Worm (Caenorhabditis elegans) whole organism, young adult: ENCODE data around the gene str-261.

Experiments used
- B0261.1 ChIP-seq: sonication (generic microtip); optimal IDR thresholded peaks from 2 replicates; lab custom pipeline; 2016; ENCODE audit warnings: mild to moderate bottlenecking, missing genetic modification characterization, moderate library complexity, missing compliant biosample characterization
- B0336.3 ChIP-seq: fragments of 200-800 bp; sonication (Bioruptor generic); IDR thresholded peaks from 2 replicates; pipeline ENCODE4 v1.3.6; 2022; ENCODE audit warnings: missing genetic modification characterization, missing compliant biosample characterization
- D2030.7 ChIP-seq: fragments of 200-800 bp; sonication (Bioruptor generic); IDR thresholded peaks from 2 replicates; pipeline ENCODE4 v1.3.6; 2022; ENCODE audit warnings: missing genetic modification reagents, missing genetic modification characterization, missing compliant biosample characterization
- F23B12.7 ChIP-seq: sonication (generic microtip); optimal IDR thresholded peaks from 2 replicates; lab custom pipeline; 2017; ENCODE audit warnings: missing genetic modification characterization, mild to moderate bottlenecking, missing compliant biosample characterization, antibody characterized with exemption, moderate library complexity; ENCODE audit not compliant: insufficient read depth
- F37B4.10 ChIP-seq: fragments of 200-800 bp; sonication (Bioruptor generic); IDR thresholded peaks from 2 replicates; pipeline ENCODE4 v1.3.6; 2022; ENCODE audit warnings: missing genetic modification characterization, missing compliant biosample characterization
- F39B2.1 ChIP-seq: fragments of 200-800 bp; sonication (Bioruptor generic); IDR thresholded peaks from 2 replicates; pipeline ENCODE4 v1.3.6; 2022; ENCODE audit warnings: missing genetic modification reagents, missing genetic modification characterization, missing compliant biosample characterization
- F49E8.2 ChIP-seq: sonication (generic microtip); optimal IDR thresholded peaks from 3 replicates; lab custom pipeline; 2017; ENCODE audit warnings: missing genetic modification characterization, mild to moderate bottlenecking, missing compliant biosample characterization, antibody characterized with exemption, moderate library complexity; ENCODE audit not compliant: insufficient read depth
- F52B5.7 ChIP-seq: sonication (generic microtip); optimal IDR thresholded peaks from 2 replicates; lab custom pipeline; 2016; ENCODE audit warnings: mild to moderate bottlenecking, missing genetic modification characterization, missing compliant biosample characterization
- F57C9.4 ChIP-seq: sonication (generic microtip); optimal IDR thresholded peaks from 2 replicates; lab custom pipeline; 2017; ENCODE audit warnings: mild to moderate bottlenecking, missing genetic modification characterization, missing compliant biosample characterization
- K11D2.4 ChIP-seq: fragments of 200-800 bp; sonication (Bioruptor generic); IDR thresholded peaks from 2 replicates; pipeline ENCODE4 v1.3.6; 2022; ENCODE audit warnings: missing genetic modification reagents, missing genetic modification characterization, missing compliant biosample characterization
- K12H6.12 ChIP-seq: fragments of 200-800 bp; sonication (Bioruptor generic); optimal IDR thresholded peaks from 2 replicates; lab custom pipeline; 2018; ENCODE audit warnings: mild to moderate bottlenecking, missing genetic modification characterization, missing compliant biosample characterization
- T26A5.8 ChIP-seq: sonication (generic microtip); optimal IDR thresholded peaks from 2 replicates; lab custom pipeline; 2016; ENCODE audit warnings: missing genetic modification characterization, missing compliant biosample characterization
- Y53G8AR.9 ChIP-seq: fragments of 200-800 bp; sonication (Bioruptor generic); conservative IDR thresholded peaks from 2 replicates; pipeline ENCODE4 v1.3.6; 2022; ENCODE audit warnings: missing genetic modification reagents, missing genetic modification characterization, missing compliant biosample characterization
- Y56A3A.18 ChIP-seq: fragments of 200-800 bp; sonication (Bioruptor generic); IDR thresholded peaks from 2 replicates; pipeline ENCODE4 v1.3.6; 2022; ENCODE audit warnings: missing genetic modification reagents, missing genetic modification characterization, missing compliant biosample characterization
- Y79H2A.3 ChIP-seq: fragments of 200-800 bp; sonication (Bioruptor generic); conservative IDR thresholded peaks from 2 replicates; pipeline ENCODE4 v1.3.6; 2022; ENCODE audit warnings: missing genetic modification reagents, missing genetic modification characterization, missing compliant biosample characterization
- Y95B8A.8 ChIP-seq: fragments of 200-800 bp; sonication (Bioruptor generic); IDR thresholded peaks from 2 replicates; pipeline ENCODE4 v1.3.6; 2022; ENCODE audit warnings: missing genetic modification reagents, missing genetic modification characterization, missing compliant biosample characterization
- aptf-2 ChIP-seq: fragments of 200-800 bp; sonication (Bioruptor generic); conservative IDR thresholded peaks from 2 replicates; pipeline ENCODE4 v1.3.6; 2022; ENCODE audit warnings: missing genetic modification reagents, missing genetic modification characterization, missing compliant biosample characterization
- aptf-3 ChIP-seq: fragments of 200-800 bp; sonication (Bioruptor generic); IDR thresholded peaks from 2 replicates; pipeline ENCODE4 v1.3.6; 2022; ENCODE audit warnings: missing genetic modification characterization, missing compliant biosample characterization
- attf-6 ChIP-seq: fragments of 200-800 bp; sonication (Bioruptor generic); IDR thresholded peaks from 2 replicates; pipeline ENCODE4 v1.3.6; 2022; ENCODE audit warnings: missing genetic modification reagents, missing genetic modification characterization, missing compliant biosample characterization
- bed-1 ChIP-seq: fragments of 200-800 bp; sonication (Bioruptor generic); IDR thresholded peaks from 2 replicates; pipeline ENCODE4 v1.3.6; 2022; ENCODE audit warnings: missing genetic modification reagents, missing genetic modification characterization, missing compliant biosample characterization
- cebp-1 ChIP-seq, 2 experiments: fragments of 200-800 bp in 1 of 2; sonication (Bioruptor generic) in 1 of 2; sonication (generic microtip) in 1 of 2; IDR thresholded peaks in 1 of 2; optimal IDR thresholded peaks in 1 of 2; 2 replicates each; pipeline versions ENCODE4 v1.3.6 to Lab custom; 2017 to 2022; ENCODE audit warnings: missing compliant biosample characterization in 2 of 2, missing genetic modification characterization in 2 of 2, mild to moderate bottlenecking in 1 of 2, missing genetic modification reagents in 1 of 2, moderate library complexity in 1 of 2
- cebp-2 ChIP-seq: fragments of 200-800 bp; sonication (Bioruptor generic); IDR thresholded peaks from 2 replicates; pipeline ENCODE4 v1.3.6; 2022; ENCODE audit warnings: missing genetic modification characterization, missing compliant biosample characterization
- ceh-27 ChIP-seq: fragments of 200-800 bp; sonication (Bioruptor generic); optimal IDR thresholded peaks from 2 replicates; lab custom pipeline; 2018; ENCODE audit warnings: mild to moderate bottlenecking, missing genetic modification characterization, moderate library complexity, missing compliant biosample characterization
- ceh-58 ChIP-seq: fragments of 200-800 bp; sonication (Bioruptor generic); IDR thresholded peaks from 2 replicates; pipeline ENCODE4 v1.3.6; 2022; ENCODE audit warnings: missing genetic modification characterization, missing compliant biosample characterization
- dpff-1 ChIP-seq: sonication (generic microtip); optimal IDR thresholded peaks from 2 replicates; lab custom pipeline; 2017; ENCODE audit warnings: mild to moderate bottlenecking, missing genetic modification characterization, missing compliant biosample characterization
- dpl-1 ChIP-seq: fragments of 150-350 bp; optimal IDR thresholded peaks from 2 replicates; lab custom pipeline; 2014; ENCODE audit warnings: missing biosample characterization, missing genetic modification reagents, missing genetic modification characterization
- efl-1 ChIP-seq: fragments of 150-350 bp; optimal IDR thresholded peaks from 2 replicates; lab custom pipeline; 2014; ENCODE audit warnings: missing biosample characterization, missing genetic modification reagents, missing genetic modification characterization
- fkh-3 ChIP-seq: sonication (generic microtip); optimal IDR thresholded peaks from 2 replicates; lab custom pipeline; 2016; ENCODE audit warnings: mild to moderate bottlenecking, missing genetic modification characterization, missing compliant biosample characterization
- hmg-20 ChIP-seq: fragments of 200-800 bp; sonication (Bioruptor generic); IDR thresholded peaks from 2 replicates; pipeline ENCODE4 v1.3.6; 2022; ENCODE audit warnings: missing genetic modification reagents, missing genetic modification characterization, missing compliant biosample characterization
- lag-1 ChIP-seq: fragments of 200-800 bp; sonication (Bioruptor generic); IDR thresholded peaks from 2 replicates; pipeline ENCODE4 v1.3.6; 2022; ENCODE audit warnings: missing genetic modification reagents, missing genetic modification characterization, missing compliant biosample characterization
- lin-26 ChIP-seq: fragments of 200-800 bp; sonication (Bioruptor generic); IDR thresholded peaks from 2 replicates; pipeline ENCODE4 v1.3.6; 2022; ENCODE audit warnings: missing genetic modification reagents, missing genetic modification characterization, missing compliant biosample characterization
- lin-35 ChIP-seq, 3 experiments: fragments of 150-350 bp in 2 of 3; sonication (generic microtip) in 1 of 3; optimal IDR thresholded peaks; 2 replicates each; lab custom pipeline; 2014 to 2018; ENCODE audit warnings: missing biosample characterization in 3 of 3, missing genetic modification characterization in 3 of 3, missing genetic modification reagents in 3 of 3
- lin-54 ChIP-seq: fragments of 200-800 bp; sonication (Bioruptor generic); optimal IDR thresholded peaks from 2 replicates; lab custom pipeline; 2018; ENCODE audit warnings: mild to moderate bottlenecking, missing genetic modification characterization, missing compliant biosample characterization
- lsy-27 ChIP-seq: sonication (generic microtip); optimal IDR thresholded peaks from 2 replicates; lab custom pipeline; 2017; ENCODE audit warnings: missing genetic modification characterization, mild to moderate bottlenecking, missing compliant biosample characterization, antibody characterized with exemption, missing genotype, borderline replicate concordance; ENCODE audit not compliant: insufficient read depth
- madf-10 ChIP-seq: sonication (generic microtip); optimal IDR thresholded peaks from 2 replicates; lab custom pipeline; 2016; ENCODE audit warnings: mild to moderate bottlenecking, missing genetic modification characterization, missing compliant biosample characterization
- madf-6 ChIP-seq: fragments of 200-800 bp; sonication (Bioruptor generic); IDR thresholded peaks from 2 replicates; pipeline ENCODE4 v1.3.6; 2022; ENCODE audit warnings: missing genetic modification reagents, missing genetic modification characterization, missing compliant biosample characterization
- madf-8 ChIP-seq: fragments of 200-800 bp; sonication (Bioruptor generic); conservative IDR thresholded peaks from 2 replicates; pipeline ENCODE4 v1.3.6; 2022; ENCODE audit warnings: missing genetic modification reagents, missing genetic modification characterization, missing compliant biosample characterization
- mel-28 ChIP-seq: sonication (generic microtip); optimal IDR thresholded peaks from 2 replicates; lab custom pipeline; 2016; ENCODE audit warnings: borderline replicate concordance, mild to moderate bottlenecking, missing genetic modification characterization, missing compliant biosample characterization
- mes-4 ChIP-seq: sonication (generic microtip); optimal IDR thresholded peaks from 2 replicates; lab custom pipeline; 2016; ENCODE audit warnings: missing genotype, missing genetic modification characterization, missing compliant biosample characterization
- nfya-2 ChIP-seq: fragments of 200-800 bp; sonication (Bioruptor generic); IDR thresholded peaks from 2 replicates; pipeline ENCODE4 v1.3.6; 2022; ENCODE audit warnings: missing genetic modification reagents, missing genetic modification characterization, missing compliant biosample characterization
- nfyb-1 ChIP-seq: fragments of 200-800 bp; sonication (Bioruptor generic); IDR thresholded peaks from 2 replicates; pipeline ENCODE4 v1.3.6; 2022; ENCODE audit warnings: missing genetic modification reagents, missing genetic modification characterization, missing compliant biosample characterization
- snpc-4 ChIP-seq, 5 experiments: fragments of 150-350 bp in 1 of 5; sonication (generic microtip) in 4 of 5; optimal IDR thresholded peaks; 2 replicates each; lab custom pipeline; 2014 to 2018; ENCODE audit warnings: missing genetic modification characterization in 5 of 5, missing biosample characterization in 3 of 5, antibody characterized with exemption in 2 of 5, mild to moderate bottlenecking in 2 of 5, missing compliant biosample characterization in 2 of 5, missing genotype in 2 of 5, moderate library complexity in 2 of 5, missing genetic modification reagents in 1 of 5
- somi-1 ChIP-seq: fragments of 200-800 bp; sonication (Bioruptor generic); optimal IDR thresholded peaks from 2 replicates; lab custom pipeline; 2018; ENCODE audit warnings: mild to moderate bottlenecking, missing genetic modification characterization, missing compliant biosample characterization
- unc-130 ChIP-seq: sonication (generic microtip); optimal IDR thresholded peaks from 2 replicates; lab custom pipeline; 2016; ENCODE audit warnings: missing genetic modification reagents, missing genetic modification characterization, missing compliant biosample characterization
- xnd-1 ChIP-seq: sonication (generic microtip); optimal IDR thresholded peaks from 2 replicates; lab custom pipeline; 2016; ENCODE audit warnings: missing genotype, missing genetic modification reagents, missing genetic modification characterization, missing compliant biosample characterization
- ztf-25 ChIP-seq: fragments of 200-800 bp; sonication (Bioruptor generic); IDR thresholded peaks from 2 replicates; pipeline ENCODE4 v1.3.6; 2022; ENCODE audit warnings: missing genetic modification reagents, missing genetic modification characterization, missing compliant biosample characterization

The str-261 gene

ce11 chrIII:11090870-11091386, 16.6 kb downstream of the str-261 start:
- TF ChIP-seq B0261.1 (no peak), aptf-2 (GFP tag; lab: Robert Waterston, UW) (peak; percentile 55; the same call in 1 of the 2 replicates), madf-8 (GFP tag; lab: Robert Waterston, UW) (peak; percentile 37), ceh-27 (GFP tag; lab: Kevin White, UChicago) (no peak), mel-28 (tag; lab: Kevin White, UChicago) (no peak), somi-1 (GFP tag; lab: Kevin White, UChicago) (no peak), F39B2.1 (GFP tag; lab: Robert Waterston, UW) (no peak), lin-26 (peak; percentile 85), D2030.7 (GFP tag; lab: Robert Waterston, UW) (peak; percentile 95), T26A5.8 (peak; percentile 77), mes-4 (peak; percentile 73), xnd-1 (peak; percentile 55), attf-6 (GFP tag; lab: Robert Waterston, UW) (peak; percentile 98), F37B4.10 (GFP tag; lab: Robert Waterston, UW) (0 out of 2 replicates have a peak, but pooled peaks have one; percentile 7), ceh-58 (GFP tag; lab: Robert Waterston, UW) (0 out of 2 replicates have a peak, but pooled peaks have one; percentile 52), snpc-4 (GFP tag; optimal IDR thresholded peaks at IDR 0.05; lab: Kevin White, UChicago) (peak; percentile 95), snpc-4 (tag; optimal IDR thresholded peaks at IDR 0.05; lab: Kevin White, UChicago) (peak; percentile 93 to 99 (median 96)), lsy-27 (tag; lab: Kevin White, UChicago) (no peak), bed-1 (GFP tag; lab: Robert Waterston, UW) (0 out of 2 replicates have a peak, but pooled peaks have one; percentile 73), F52B5.7 (tag; lab: Kevin White, UChicago) (peak; percentile 72), Y95B8A.8 (GFP tag; lab: Robert Waterston, UW) (peak; percentile 61; the same call in 1 of the 2 replicates), nfyb-1 (GFP tag; lab: Robert Waterston, UW) (peak; percentile 86), madf-6 (peak; percentile 84), nfya-2 (GFP tag; lab: Robert Waterston, UW) (0 out of 2 replicates have a peak, but pooled peaks have one; percentile 14), aptf-3 (GFP tag; lab: Robert Waterston, UW) (0 out of 2 replicates have a peak, but pooled peaks have one; percentile 92), F23B12.7 (tag; lab: Kevin White, UChicago) (no peak), lag-1 (GFP tag; lab: Robert Waterston, UW) (no peak), lin-54 (GFP tag; lab: Kevin White, UChicago) (peak; percentile 71), cebp-2 (0 out of 2 replicates have a peak, but pooled peaks have one; percentile 66), F49E8.2 (tag; lab: Kevin White, UChicago) (peak; percentile 86), Y56A3A.18 (GFP tag; lab: Robert Waterston, UW) (no peak), cebp-1 (GFP tag; IDR thresholded peaks at IDR 0.05; lab: Robert Waterston, UW) (no peak), cebp-1 (tag; optimal IDR thresholded peaks at IDR 0.05; lab: Kevin White, UChicago) (peak; percentile 47), K12H6.12 (tag; lab: Kevin White, UChicago) (no peak), efl-1 (GFP tag; lab: Kevin White, UChicago) (no peak), dpl-1 (GFP tag; lab: Kevin White, UChicago) (no peak), Y79H2A.3 (no peak), dpff-1 (tag; lab: Kevin White, UChicago) (peak; percentile 74), K11D2.4 (GFP tag; lab: Robert Waterston, UW) (0 out of 2 replicates have a peak, but pooled peaks have one; percentile 28), F57C9.4 (tag; lab: Kevin White, UChicago) (peak; percentile 1), hmg-20 (GFP tag; lab: Robert Waterston, UW) (0 out of 2 replicates have a peak, but pooled peaks have one; percentile 63), fkh-3 (tag; lab: Kevin White, UChicago) (peak; percentile 53), Y53G8AR.9 (peak; percentile 86; the same call in 1 of the 2 replicates), lin-35 (GFP tag; optimal IDR thresholded peaks at IDR 0.05; lab: Kevin White, UChicago) (peak in 1 of 3 experiments; percentile 12), ztf-25 (GFP tag; lab: Robert Waterston, UW) (peak; percentile 5; the same call in 1 of the 2 replicates), madf-10 (tag; lab: Kevin White, UChicago) (no peak), unc-130 (GFP tag; lab: Kevin White, UChicago) (no peak), B0336.3 (GFP tag; lab: Robert Waterston, UW) (peak; percentile 75)
